Fruit fly (Drosophila melanogaster) whole organism, embryonic: ENCODE measurements around the gene Iyd.
A peak's percentile ranks its signal among the peaks of the same experiment; 100 is the strongest.

Experiments used
- Adf1 ChIP-seq: fragments of 200-800 bp; sonication (Bioruptor generic); IDR thresholded peaks from 2 replicates; pipeline ENCODE4 v1.3.6; 2022; ENCODE audit warnings: missing biosample characterization, missing genetic modification characterization
- Atf6 ChIP-seq: fragments of 200-800 bp; sonication (Bioruptor generic); IDR thresholded peaks from 2 replicates; pipeline ENCODE4 v1.3.6; 2022; ENCODE audit warnings: missing biosample characterization, missing genetic modification characterization
- C15 ChIP-seq: fragments of 200-800 bp; sonication (Bioruptor generic); IDR thresholded peaks from 3 replicates; pipeline ENCODE4 v1.3.6; 2022; ENCODE audit warnings: missing biosample characterization, missing genetic modification characterization
- CG10274 ChIP-seq: fragments of 200-800 bp; sonication (Bioruptor generic); optimal IDR thresholded peaks from 3 replicates; lab custom pipeline; 2017; ENCODE audit warnings: missing biosample characterization, mild to moderate bottlenecking, missing genetic modification characterization
- CG12155 ChIP-seq: fragments of 200-800 bp; sonication (Bioruptor generic); optimal IDR thresholded peaks from 3 replicates; lab custom pipeline; 2016; ENCODE audit warnings: missing biosample characterization, missing genetic modification characterization
- CG13296 ChIP-seq: fragments of 200-800 bp; sonication (Bioruptor generic); optimal IDR thresholded peaks from 3 replicates; lab custom pipeline; 2018; ENCODE audit warnings: missing biosample characterization, mild to moderate bottlenecking, missing genetic modification characterization
- CG15011 ChIP-seq: fragments of 200-800 bp; sonication (Bioruptor generic); optimal IDR thresholded peaks from 3 replicates; lab custom pipeline; 2018; ENCODE audit warnings: missing biosample characterization, mild to moderate bottlenecking, missing genetic modification characterization
- CG15514 ChIP-seq: fragments of 200-800 bp; sonication (Bioruptor generic); optimal IDR thresholded peaks from 3 replicates; lab custom pipeline; 2017; ENCODE audit warnings: missing biosample characterization, missing genetic modification characterization, mild to moderate bottlenecking, moderate library complexity, missing genetic modification reagents
- CG32532 ChIP-seq: fragments of 200-800 bp; sonication (Bioruptor generic); IDR thresholded peaks from 2 replicates; pipeline ENCODE4 v1.3.6; 2022; ENCODE audit warnings: missing biosample characterization, missing genetic modification characterization
- CG34376 ChIP-seq: fragments of 200-800 bp; sonication (Bioruptor generic); optimal IDR thresholded peaks from 2 replicates; lab custom pipeline; 2018; ENCODE audit warnings: missing biosample characterization, mild to moderate bottlenecking, missing genetic modification characterization
- CG3995 ChIP-seq: fragments of 200-800 bp; sonication (Bioruptor generic); optimal IDR thresholded peaks from 3 replicates; lab custom pipeline; 2016; ENCODE audit warnings: missing biosample characterization, missing genetic modification characterization
- CG4424 ChIP-seq: fragments of 200-800 bp; sonication (Bioruptor generic); optimal IDR thresholded peaks from 3 replicates; lab custom pipeline; 2016; ENCODE audit warnings: missing biosample characterization, missing genetic modification characterization
- CG6683 ChIP-seq: fragments of 200-800 bp; sonication (Bioruptor generic); optimal IDR thresholded peaks from 2 replicates; lab custom pipeline; 2017; ENCODE audit warnings: missing biosample characterization, mild to moderate bottlenecking, missing genetic modification characterization, missing genetic modification reagents
- CG6854 ChIP-seq: fragments of 200-800 bp; sonication (Bioruptor generic); optimal IDR thresholded peaks from 3 replicates; lab custom pipeline; 2017; ENCODE audit warnings: missing biosample characterization, mild to moderate bottlenecking, missing genetic modification characterization
- CG7556 ChIP-seq: fragments of 200-800 bp; sonication (Bioruptor generic); optimal IDR thresholded peaks from 2 replicates; lab custom pipeline; 2017; ENCODE audit warnings: missing biosample characterization, mild to moderate bottlenecking, missing genetic modification characterization
- CG7745 ChIP-seq: fragments of 200-800 bp; sonication (Bioruptor generic); optimal IDR thresholded peaks from 2 replicates; lab custom pipeline; 2018; ENCODE audit warnings: missing biosample characterization, mild to moderate bottlenecking, missing genetic modification characterization, moderate library complexity
- CG9797 ChIP-seq: fragments of 200-800 bp; sonication (Bioruptor generic); optimal IDR thresholded peaks from 3 replicates; lab custom pipeline; 2018; ENCODE audit warnings: missing biosample characterization, mild to moderate bottlenecking, missing genetic modification characterization
- CG9932 ChIP-seq: fragments of 200-800 bp; sonication (Bioruptor generic); IDR thresholded peaks from 2 replicates; pipeline ENCODE4 v1.3.6; 2022; ENCODE audit warnings: missing biosample characterization, missing genetic modification characterization
- D ChIP-seq, 2 experiments: fragments of 200-800 bp in 1 of 2; fragments of >200 bp in 1 of 2; sonication (Bioruptor generic) in 1 of 2; optimal IDR thresholded peaks; 2 replicates in 1 of 2; 3 replicates in 1 of 2; lab custom pipeline; 2017; ENCODE audit warnings: mild to moderate bottlenecking in 1 of 2, missing biosample characterization in 1 of 2, missing genetic modification characterization in 1 of 2, missing genetic modification reagents in 1 of 2
- Dip3 ChIP-seq: fragments of 200-800 bp; sonication (Bioruptor generic); optimal IDR thresholded peaks from 3 replicates; lab custom pipeline; 2016; ENCODE audit warnings: missing biosample characterization, missing genetic modification characterization
- Doc2 ChIP-seq: fragments of 200-800 bp; sonication (Bioruptor generic); IDR thresholded peaks from 2 replicates; pipeline ENCODE4 v1.3.6; 2022; ENCODE audit warnings: missing biosample characterization, missing genetic modification characterization
- H2.0 ChIP-seq: fragments of 200-800 bp; sonication (Bioruptor generic); IDR thresholded peaks from 2 replicates; pipeline ENCODE4 v1.3.6; 2022; ENCODE audit warnings: missing biosample characterization, missing genetic modification characterization
- HHEX ChIP-seq: fragments of 200-800 bp; sonication (Bioruptor generic); optimal IDR thresholded peaks from 3 replicates; lab custom pipeline; 2017; ENCODE audit warnings: missing biosample characterization, mild to moderate bottlenecking, missing genetic modification characterization, missing genetic modification reagents
- HmgZ ChIP-seq: fragments of 200-800 bp; sonication (Bioruptor generic); optimal IDR thresholded peaks from 2 replicates; lab custom pipeline; 2018; ENCODE audit warnings: missing biosample characterization, mild to moderate bottlenecking, missing genetic modification characterization
- Hr39 ChIP-seq: fragments of >200 bp; optimal IDR thresholded peaks from 2 replicates; lab custom pipeline; 2017
- Jarid2 ChIP-seq: fragments of 200-800 bp; sonication (Bioruptor generic); optimal IDR thresholded peaks from 3 replicates; lab custom pipeline; 2017; ENCODE audit warnings: mild to moderate bottlenecking, missing biosample characterization, missing genetic modification reagents, missing genetic modification characterization
- MBD-R2 ChIP-seq: fragments of 200-800 bp; sonication (Bioruptor generic); IDR thresholded peaks from 2 replicates; pipeline ENCODE4 v1.3.6; 2022; ENCODE audit warnings: missing biosample characterization, missing genetic modification characterization
- Med ChIP-seq: fragments of 200-800 bp; sonication (Bioruptor generic); peaks from one replicate; lab custom pipeline; 2016; ENCODE audit warnings: missing biosample characterization, missing genetic modification characterization, mild to moderate bottlenecking, inconsistent platforms, moderate library complexity
- Opbp ChIP-seq: fragments of 200-800 bp; sonication (Bioruptor generic); IDR thresholded peaks from 3 replicates; pipeline ENCODE4 v1.3.6; 2022; ENCODE audit warnings: missing biosample characterization, missing genetic modification characterization; ENCODE audit not compliant: partially characterized antibody
- Scr ChIP-seq: fragments of 200-800 bp; sonication (Bioruptor generic); IDR thresholded peaks from 2 replicates; pipeline ENCODE4 v1.3.6; 2022; ENCODE audit warnings: missing biosample characterization, missing genetic modification characterization; ENCODE audit not compliant: partially characterized antibody
- Sox100B ChIP-seq: fragments of 200-800 bp; sonication (Bioruptor generic); optimal IDR thresholded peaks from 3 replicates; lab custom pipeline; 2018; ENCODE audit warnings: missing biosample characterization, mild to moderate bottlenecking, missing genetic modification characterization
- ash1 ChIP-seq: fragments of 200-800 bp; sonication (Bioruptor generic); optimal IDR thresholded peaks from 2 replicates; lab custom pipeline; 2018; ENCODE audit warnings: missing biosample characterization, mild to moderate bottlenecking, missing genetic modification characterization
- chn ChIP-seq: fragments of 200-800 bp; sonication (Bioruptor generic); optimal IDR thresholded peaks from 2 replicates; lab custom pipeline; 2016; ENCODE audit warnings: missing biosample characterization, missing genetic modification characterization
- crol ChIP-seq: fragments of 200-800 bp; sonication (Bioruptor generic); IDR thresholded peaks from 2 replicates; pipeline ENCODE4 v1.3.6; 2022; ENCODE audit warnings: missing biosample characterization, missing genetic modification characterization
- eve ChIP-seq, 2 experiments: fragments of >200 bp; optimal IDR thresholded peaks; 2 replicates each; lab custom pipeline; 2017; ENCODE audit warnings: missing biosample characterization in 2 of 2, missing genetic modification characterization in 2 of 2
- gcm ChIP-seq: fragments of 200-800 bp; sonication (Bioruptor generic); optimal IDR thresholded peaks from 2 replicates; lab custom pipeline; 2019; ENCODE audit warnings: missing biosample characterization, mild to moderate bottlenecking, missing genetic modification characterization, moderate library complexity
- grau ChIP-seq: fragments of 200-800 bp; optimal IDR thresholded peaks from 3 replicates; lab custom pipeline; 2019; ENCODE audit warnings: missing biosample characterization, mild to moderate bottlenecking, missing genetic modification characterization, moderate library complexity
- gro ChIP-seq: fragments of 200-800 bp; sonication (Bioruptor generic); optimal IDR thresholded peaks from 2 replicates; lab custom pipeline; 2016; ENCODE audit warnings: missing biosample characterization, missing genetic modification characterization
- jumu ChIP-seq: fragments of 200-800 bp; sonication (Bioruptor generic); optimal IDR thresholded peaks from 3 replicates; lab custom pipeline; 2016; ENCODE audit warnings: missing biosample characterization, missing genetic modification characterization
- lab ChIP-seq: fragments of 200-800 bp; sonication (Bioruptor generic); optimal IDR thresholded peaks from 3 replicates; lab custom pipeline; 2017; ENCODE audit warnings: missing biosample characterization, missing genetic modification characterization, mild to moderate bottlenecking, moderate library complexity, missing genetic modification reagents
- lmd ChIP-seq: fragments of 200-800 bp; sonication (Bioruptor generic); IDR thresholded peaks from 2 replicates; pipeline ENCODE4 v1.3.6; 2022; ENCODE audit warnings: missing biosample characterization, missing genetic modification characterization
- otp ChIP-seq: fragments of 200-800 bp; sonication (Bioruptor generic); IDR thresholded peaks from 3 replicates; pipeline ENCODE4, ENCODE4 v1.3.6; 2022; ENCODE audit warnings: missing biosample characterization, missing genetic modification characterization
- pan ChIP-seq, 4 experiments: fragments of >200 bp in 3 of 4; fragments of 200-800 bp in 1 of 4; sonication (Bioruptor generic) in 1 of 4; optimal IDR thresholded peaks in 3 of 4; IDR thresholded peaks in 1 of 4; 2 replicates each; pipeline versions ENCODE4 v1.3.6 to Lab custom; 2017 to 2022; ENCODE audit warnings: missing biosample characterization in 2 of 4, missing genetic modification characterization in 2 of 4, mixed read lengths in 1 of 4
- pfk ChIP-seq: fragments of 200-800 bp; sonication (Bioruptor generic); optimal IDR thresholded peaks from 2 replicates; lab custom pipeline; 2018; ENCODE audit warnings: missing biosample characterization, mild to moderate bottlenecking, missing genetic modification characterization, moderate library complexity
- sqz ChIP-seq: fragments of 200-800 bp; sonication (Bioruptor generic); optimal IDR thresholded peaks from 3 replicates; lab custom pipeline; 2018; ENCODE audit warnings: missing biosample characterization, mild to moderate bottlenecking, missing genetic modification characterization
- sug ChIP-seq: fragments of 200-800 bp; optimal IDR thresholded peaks from 2 replicates; lab custom pipeline; 2019; ENCODE audit warnings: missing biosample characterization, mild to moderate bottlenecking, missing genetic modification characterization, moderate library complexity
- tna ChIP-seq: fragments of 200-800 bp; sonication (Bioruptor generic); IDR thresholded peaks from 2 replicates; pipeline ENCODE4 v1.3.6; 2022; ENCODE audit warnings: missing biosample characterization, missing genetic modification characterization; ENCODE audit not compliant: partially characterized antibody
- toy ChIP-seq: fragments of 200-800 bp; sonication (Bioruptor generic); IDR thresholded peaks from 2 replicates; pipeline ENCODE4 v1.3.6; 2022; ENCODE audit warnings: missing biosample characterization, missing genetic modification characterization
- ttk ChIP-seq: fragments of 200-800 bp; sonication (Bioruptor generic); IDR thresholded peaks from 2 replicates; pipeline ENCODE4 v2.1.2; 2022; ENCODE audit warnings: missing biosample characterization, missing genetic modification characterization
- wdn ChIP-seq: fragments of 200-800 bp; sonication (Bioruptor generic); IDR thresholded peaks from 2 replicates; pipeline ENCODE4 v1.3.6; 2022; ENCODE audit warnings: missing biosample characterization, missing genetic modification characterization

Iyd gene

dm6 chr3L:11070372-11070854, 25.6 kb downstream of the Iyd start, which contains the start of gene Mocs1 (continued):
- TF ChIP-seq Sox100B (GFP tag; lab: Kevin White, UChicago): no peak
- TF ChIP-seq pfk: no peak
- no peak for TF ChIP-seq CG12155 (GFP tag; lab: Kevin White, UChicago)
- 0 out of 3 replicates have a peak, but pooled peaks have one; percentile 24 for TF ChIP-seq otp (GFP tag; lab: Robert Waterston, UW)
- TF ChIP-seq HHEX (GFP tag; lab: Kevin White, UChicago): peak; percentile 6
- TF ChIP-seq CG6683: peak; percentile 2
- peak; percentile 30; the same call in 1 of the 2 replicates for TF ChIP-seq wdn (GFP tag; lab: Robert Waterston, UW)
- TF ChIP-seq eve (GFP tag; optimal IDR thresholded peaks at IDR 0.05; lab: Kevin White, UChicago): no peak
- peak; percentile 65 for TF ChIP-seq CG34376
- no peak for TF ChIP-seq H2.0 (GFP tag; lab: Robert Waterston, UW)
- TF ChIP-seq toy (GFP tag; lab: Robert Waterston, UW): no peak
- TF ChIP-seq CG15011 (GFP tag; lab: Kevin White, UChicago): no peak
- TF ChIP-seq Atf6: 0 out of 2 replicates have a peak, but pooled peaks have one; percentile 43
- peak; percentile 38 for TF ChIP-seq HmgZ (tag; lab: Kevin White, UChicago)
- TF ChIP-seq CG7745 (tag; lab: Kevin White, UChicago): no peak
- no peak for TF ChIP-seq Hr39 (lab: Kevin White, UChicago)
- no peak for TF ChIP-seq CG4424 (GFP tag; lab: Kevin White, UChicago)
- peak; percentile 96 for TF ChIP-seq crol
- TF ChIP-seq C15 (GFP tag; lab: Robert Waterston, UW): no peak
- TF ChIP-seq gro (GFP tag; lab: Kevin White, UChicago): peak; percentile 15
- no peak for TF ChIP-seq lmd (GFP tag; lab: Robert Waterston, UW)
- TF ChIP-seq CG10274 (GFP tag; lab: Kevin White, UChicago): no peak
- peak; percentile 5 for TF ChIP-seq CG13296 (GFP tag; lab: Kevin White, UChicago)
- TF ChIP-seq Scr (GFP tag; lab: Robert Waterston, UW): no peak
- TF ChIP-seq pan (optimal IDR thresholded peaks at IDR 0.05; lab: Kevin White, UChicago): no peak
- TF ChIP-seq pan (GFP tag; optimal IDR thresholded peaks at IDR 0.05 in 1 of 2, IDR thresholded peaks at IDR 0.05 in 1 of 2): peak in 1 of 2 experiments; percentile 14
- peak; percentile 99 for TF ChIP-seq sug (tag; lab: Kevin White, UChicago)
- peak; percentile 17 for TF ChIP-seq grau (tag; lab: Kevin White, UChicago)
- TF ChIP-seq Dip3 (GFP tag; lab: Kevin White, UChicago): no peak
- peak; percentile 53 for TF ChIP-seq CG15514 (GFP tag; lab: Kevin White, UChicago)
- peak; percentile 68 for TF ChIP-seq lab (GFP tag; lab: Kevin White, UChicago)
- peak; percentile 11; the same call in 1 of the 2 replicates for TF ChIP-seq tna (GFP tag; lab: Robert Waterston, UW)
- no peak for TF ChIP-seq jumu
- no peak for TF ChIP-seq Doc2 (GFP tag; lab: Robert Waterston, UW)
- TF ChIP-seq CG9932 (GFP tag; lab: Robert Waterston, UW): peak; percentile 52
- no peak for TF ChIP-seq CG7556 (GFP tag; lab: Kevin White, UChicago)
- TF ChIP-seq D (optimal IDR thresholded peaks at IDR 0.05; lab: Kevin White, UChicago): no peak
- no peak for TF ChIP-seq D (GFP tag; optimal IDR thresholded peaks at IDR 0.05; lab: Kevin White, UChicago)
- TF ChIP-seq gcm (GFP tag; lab: Kevin White, UChicago): no peak
- no peak for TF ChIP-seq CG6854
- TF ChIP-seq ash1: no peak
- no peak for TF ChIP-seq CG3995 (GFP tag; lab: Kevin White, UChicago)
- TF ChIP-seq CG9797 (GFP tag; lab: Kevin White, UChicago): no peak
- TF ChIP-seq Opbp: no peak
- no peak for TF ChIP-seq sqz (GFP tag; lab: Kevin White, UChicago)
- TF ChIP-seq Jarid2: peak; percentile 57
- TF ChIP-seq MBD-R2 (GFP tag; lab: Robert Waterston, UW): peak; percentile 41; the same call in 1 of the 2 replicates
- peak; percentile 75 for TF ChIP-seq Med
- TF ChIP-seq ttk: peak; percentile 26; the same call in 1 of the 2 replicates
- no peak for TF ChIP-seq chn
- TF ChIP-seq CG32532: peak; percentile 53
- peak; percentile 48 for TF ChIP-seq Adf1 (GFP tag; lab: Robert Waterston, UW)
